Worm (Caenorhabditis elegans) whole organism, L3 larva: ENCODE results near the gene cng-2.

Experiments
- R02D3.7 ChIP-seq: fragments of 150-350 bp; optimal IDR thresholded peaks from 2 replicates; lab custom pipeline; 2014; ENCODE audit warnings: missing biosample characterization, missing genetic modification characterization
- ZK546.5 ChIP-seq: sonication (generic microtip); optimal IDR thresholded peaks from 2 replicates; lab custom pipeline; 2017; ENCODE audit warnings: missing biosample characterization, missing genetic modification characterization
- aly-2 ChIP-seq: fragments of 150-350 bp; optimal IDR thresholded peaks from 2 replicates; lab custom pipeline; 2014; ENCODE audit warnings: missing biosample characterization, missing genetic modification characterization
- ama-1 ChIP-seq: fragments of 150-350 bp; optimal IDR thresholded peaks from 2 replicates; lab custom pipeline; 2018
- ceh-16 ChIP-seq: sonication (generic microtip); optimal IDR thresholded peaks from 2 replicates; lab custom pipeline; 2017; ENCODE audit warnings: missing biosample characterization, missing genetic modification characterization
- ceh-28 ChIP-seq: fragments of 150-350 bp; optimal IDR thresholded peaks from 2 replicates; lab custom pipeline; 2014; ENCODE audit warnings: missing biosample characterization, missing genetic modification reagents, missing genetic modification characterization
- ceh-82 ChIP-seq: fragments of 150-350 bp; optimal IDR thresholded peaks from 2 replicates; lab custom pipeline; 2014; ENCODE audit warnings: missing biosample characterization, missing genetic modification characterization
- ceh-9 ChIP-seq: sonication (generic microtip); optimal IDR thresholded peaks from 2 replicates; lab custom pipeline; 2018; ENCODE audit warnings: missing biosample characterization, missing genetic modification characterization
- daf-12 ChIP-seq: fragments of 150-350 bp; optimal IDR thresholded peaks from 2 replicates; lab custom pipeline; 2014; ENCODE audit warnings: missing biosample characterization, missing genetic modification reagents, missing genetic modification characterization
- egl-27 ChIP-seq: sonication (generic microtip); optimal IDR thresholded peaks from 4 replicates; lab custom pipeline; 2017; ENCODE audit warnings: missing biosample characterization, missing genetic modification reagents, missing genetic modification characterization
- elt-1 ChIP-seq: fragments of 150-350 bp; optimal IDR thresholded peaks from 2 replicates; lab custom pipeline; 2014; ENCODE audit warnings: missing biosample characterization, missing genetic modification characterization
- elt-3 ChIP-seq, 3 experiments: fragments of 150-350 bp in 1 of 3; sonication (generic microtip) in 2 of 3; optimal IDR thresholded peaks; 2 replicates in 2 of 3; 4 replicates in 1 of 3; lab custom pipeline; 2014 to 2017; ENCODE audit warnings: missing biosample characterization in 3 of 3, missing genetic modification characterization in 3 of 3
- eor-1 ChIP-seq, 2 experiments: fragments of 150-350 bp; optimal IDR thresholded peaks; 2 replicates each; lab custom pipeline; 2014 to 2018; ENCODE audit warnings: missing biosample characterization in 2 of 2, missing genetic modification characterization in 2 of 2
- fkh-2 ChIP-seq: fragments of 150-350 bp; optimal IDR thresholded peaks from 2 replicates; lab custom pipeline; 2014; ENCODE audit warnings: missing biosample characterization, missing genetic modification reagents, missing genetic modification characterization
- fos-1 ChIP-seq: fragments of 150-350 bp; optimal IDR thresholded peaks from 2 replicates; lab custom pipeline; 2014; ENCODE audit warnings: missing biosample characterization, missing genetic modification characterization
- hmg-11 ChIP-seq: sonication (generic microtip); optimal IDR thresholded peaks from 2 replicates; lab custom pipeline; 2016; ENCODE audit warnings: missing genetic modification characterization, missing compliant biosample characterization
- lin-15B ChIP-seq: fragments of 150-350 bp; optimal IDR thresholded peaks from 2 replicates; lab custom pipeline; 2014; ENCODE audit warnings: missing biosample characterization, missing genetic modification characterization
- lin-39 ChIP-seq: fragments of 150-350 bp; optimal IDR thresholded peaks from 2 replicates; lab custom pipeline; 2018; ENCODE audit warnings: missing biosample characterization, missing genetic modification reagents, missing genetic modification characterization
- mdl-1 ChIP-seq: fragments of 150-350 bp; optimal IDR thresholded peaks from 2 replicates; lab custom pipeline; 2014; ENCODE audit warnings: missing biosample characterization, missing genetic modification characterization
- nhr-11 ChIP-seq: fragments of 150-350 bp; optimal IDR thresholded peaks from 2 replicates; lab custom pipeline; 2014; ENCODE audit warnings: missing biosample characterization, missing genetic modification characterization
- nhr-12 ChIP-seq: fragments of 150-350 bp; optimal IDR thresholded peaks from 2 replicates; lab custom pipeline; 2014; ENCODE audit warnings: missing biosample characterization, missing genetic modification characterization
- nhr-23 ChIP-seq: fragments of 150-350 bp; optimal IDR thresholded peaks from 2 replicates; lab custom pipeline; 2014; ENCODE audit warnings: missing biosample characterization, missing genetic modification reagents, missing genetic modification characterization
- nhr-28 ChIP-seq: fragments of 150-350 bp; optimal IDR thresholded peaks from 2 replicates; lab custom pipeline; 2014; ENCODE audit warnings: missing biosample characterization, missing genetic modification characterization
- nhr-67 ChIP-seq: fragments of 150-350 bp; optimal IDR thresholded peaks from 2 replicates; lab custom pipeline; 2014; ENCODE audit warnings: missing biosample characterization, missing genetic modification characterization
- nhr-76 ChIP-seq: fragments of 150-350 bp; sonication (generic microtip); optimal IDR thresholded peaks from 5 replicates; lab custom pipeline; 2014; ENCODE audit warnings: missing biosample characterization, missing genetic modification characterization
- nhr-77 ChIP-seq: fragments of 150-350 bp; optimal IDR thresholded peaks from 2 replicates; lab custom pipeline; 2014; ENCODE audit warnings: missing biosample characterization, missing genetic modification characterization
- pha-4 ChIP-seq: fragments of 150-350 bp; optimal IDR thresholded peaks from 2 replicates; lab custom pipeline; 2014; ENCODE audit warnings: missing biosample characterization, missing genetic modification reagents, missing genetic modification characterization
- pqm-1 ChIP-seq: fragments of 150-350 bp; optimal IDR thresholded peaks from 2 replicates; lab custom pipeline; 2017; ENCODE audit warnings: missing biosample characterization, missing genetic modification characterization, inconsistent platforms
- skn-1 ChIP-seq: fragments of 150-350 bp; optimal IDR thresholded peaks from 2 replicates; lab custom pipeline; 2014; ENCODE audit warnings: missing biosample characterization, missing genetic modification characterization
- tbx-2 ChIP-seq: sonication (generic microtip); optimal IDR thresholded peaks from 2 replicates; lab custom pipeline; 2016; ENCODE audit warnings: mild to moderate bottlenecking, missing genetic modification characterization, missing compliant biosample characterization
- zag-1 ChIP-seq: fragments of 150-350 bp; optimal IDR thresholded peaks from 2 replicates; lab custom pipeline; 2014; ENCODE audit warnings: missing biosample characterization, missing genetic modification characterization
- ztf-11 ChIP-seq: fragments of 150-350 bp; optimal IDR thresholded peaks from 2 replicates; lab custom pipeline; 2014; ENCODE audit warnings: missing biosample characterization, missing genetic modification characterization

Gene cng-2

ce11 chrIV:2036974-2037373, at the start of gene cng-2, which contains the start of gene Y76B12C.9:
cng-2 (plus strand) TSS chrIV:2037191.
Y76B12C.9 (minus strand) TSS chrIV:2037074.
- TF ChIP-seq ceh-9 (no peak), nhr-28 (tag; lab: Kevin White, UChicago) (no peak), lin-39 (tag; lab: Kevin White, UChicago) (no peak), pha-4 (tag; lab: Kevin White, UChicago) (no peak), skn-1 (tag; lab: Kevin White, UChicago) (no peak), pqm-1 (tag; lab: Kevin White, UChicago) (no peak), daf-12 (no peak), nhr-67 (no peak), nhr-77 (no peak), ceh-28 (tag; lab: Kevin White, UChicago) (no peak), elt-3 (tag; optimal IDR thresholded peaks at IDR 0.05; lab: Kevin White, UChicago) (no peak), egl-27 (tag; lab: Kevin White, UChicago) (no peak), mdl-1 (tag; lab: Kevin White, UChicago) (no peak), nhr-12 (tag; lab: Kevin White, UChicago) (no peak), ceh-16 (tag; lab: Kevin White, UChicago) (no peak), eor-1 (tag; optimal IDR thresholded peaks at IDR 0.05; lab: Kevin White, UChicago) (no peak), tbx-2 (tag; lab: Kevin White, UChicago) (no peak), fkh-2 (no peak), ZK546.5 (tag; lab: Kevin White, UChicago) (no peak), nhr-23 (tag; lab: Kevin White, UChicago) (no peak)
- TF ChIP-seq, all 47 proteins: peak for 0

- TF ChIP-seq nhr-76 (tag; lab: Kevin White, UChicago) = no peak
- no peak for TF ChIP-seq pqm-1 (tag; lab: Kevin White, UChicago)
- TF ChIP-seq aly-2 (tag; lab: Kevin White, UChicago) = no peak
- TF ChIP-seq elt-3 (tag; optimal IDR thresholded peaks at IDR 0.05; lab: Kevin White, UChicago) = no peak
- TF ChIP-seq nhr-12 (tag; lab: Kevin White, UChicago) = no peak
- TF ChIP-seq nhr-67 = no peak
- no peak for TF ChIP-seq hmg-11
Observed at ce11 chrIV:1990843-1991339, 46.1 kb upstream of the cng-2 start.

- TF ChIP-seq daf-12 (no peak), nhr-11 (tag; lab: Kevin White, UChicago) (no peak)
Observed at ce11 chrIV:1992789-1993188, 44.2 kb upstream of the cng-2 start, which contains the start of gene xpc-1. xpc-1 (plus strand) TSS chrIV:1993089.

- TF ChIP-seq ceh-28 (tag; lab: Kevin White, UChicago) = no peak
- no peak for TF ChIP-seq aly-2 (tag; lab: Kevin White, UChicago)
- no peak for TF ChIP-seq fos-1 (tag; lab: Kevin White, UChicago)
- TF ChIP-seq egl-27 (tag; lab: Kevin White, UChicago) = no peak
- no peak for TF ChIP-seq nhr-77
- TF ChIP-seq pha-4 (tag; lab: Kevin White, UChicago) = no peak
- no peak for TF ChIP-seq zag-1 (tag; lab: Kevin White, UChicago)
- no peak for TF ChIP-seq hmg-11
- TF ChIP-seq lin-39 (tag; lab: Kevin White, UChicago) = no peak
- no peak for TF ChIP-seq nhr-67
- TF ChIP-seq elt-1 (tag; lab: Kevin White, UChicago) = no peak
Observed at ce11 chrIV:1997762-1998161, 39.2 kb upstream of the cng-2 start.

DNA sequence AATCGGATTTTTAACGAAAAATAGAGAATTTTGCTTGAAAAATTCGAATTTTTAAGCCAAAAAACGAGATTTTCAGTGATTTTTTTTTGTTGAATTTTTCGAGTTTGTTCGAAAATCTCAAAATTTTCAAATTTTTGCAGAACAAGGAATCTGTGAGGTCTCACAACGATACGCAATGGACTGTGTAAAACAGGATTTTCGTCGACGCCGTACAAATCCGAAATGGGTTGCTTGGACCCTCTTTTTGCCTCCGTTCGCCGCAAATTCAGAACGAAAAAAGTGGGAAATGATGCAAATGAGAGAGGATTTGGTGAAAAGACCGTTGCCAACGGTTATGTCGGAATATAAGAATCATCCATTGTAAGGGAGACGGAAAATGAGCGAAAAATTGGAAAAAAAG, 34.7 kb upstream of the cng-2 start:
- no peak for TF ChIP-seq ama-1 (lab: Kevin White, UChicago)
- TF ChIP-seq lin-39 (tag; lab: Kevin White, UChicago) = no peak
- no peak for TF ChIP-seq ceh-82
- TF ChIP-seq ceh-28 (tag; lab: Kevin White, UChicago) = no peak
- no peak for TF ChIP-seq ZK546.5 (tag; lab: Kevin White, UChicago)
- TF ChIP-seq fos-1 (tag; lab: Kevin White, UChicago) = no peak
- TF ChIP-seq ztf-11 (tag; lab: Kevin White, UChicago) = no peak
- TF ChIP-seq mdl-1 (tag; lab: Kevin White, UChicago) = no peak
- no peak for TF ChIP-seq lin-15B (tag; lab: Kevin White, UChicago)
- no peak for TF ChIP-seq R02D3.7 (tag; lab: Kevin White, UChicago)

DNA sequence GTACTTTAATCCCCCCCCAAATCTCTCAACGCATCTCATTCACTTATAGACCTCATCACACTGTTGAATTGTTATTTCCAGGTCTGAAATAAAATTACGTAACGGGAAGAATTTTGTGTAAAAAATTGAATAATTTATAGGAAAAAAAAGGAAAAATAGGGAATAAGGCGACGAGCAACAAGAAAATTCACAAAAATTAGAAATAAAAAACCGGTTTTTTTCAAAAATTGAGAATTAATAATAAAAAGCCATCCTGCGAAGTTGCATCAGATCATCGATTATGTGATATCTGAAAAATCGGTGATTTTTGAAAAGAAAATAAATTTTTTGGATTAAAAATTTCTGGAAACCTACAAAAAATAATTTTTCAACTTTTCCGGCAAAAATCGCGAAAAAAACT, 28.1 kb upstream of the cng-2 start:
- TF ChIP-seq tbx-2 (tag; lab: Kevin White, UChicago) (no peak), eor-1 (tag; optimal IDR thresholded peaks at IDR 0.05; lab: Kevin White, UChicago) (no peak), elt-1 (tag; lab: Kevin White, UChicago) (no peak)
